Worm (Caenorhabditis elegans) whole organism, L3 larva: ENCODE data around the gene sre-21.

Source experiments
- R02D3.7 ChIP-seq: fragments of 150-350 bp; optimal IDR thresholded peaks from 2 replicates; lab custom pipeline; 2014; ENCODE audit warnings: missing biosample characterization, missing genetic modification characterization
- ama-1 ChIP-seq: fragments of 150-350 bp; optimal IDR thresholded peaks from 2 replicates; lab custom pipeline; 2018
- ceh-28 ChIP-seq: fragments of 150-350 bp; optimal IDR thresholded peaks from 2 replicates; lab custom pipeline; 2014; ENCODE audit warnings: missing biosample characterization, missing genetic modification reagents, missing genetic modification characterization
- ceh-82 ChIP-seq: fragments of 150-350 bp; optimal IDR thresholded peaks from 2 replicates; lab custom pipeline; 2014; ENCODE audit warnings: missing biosample characterization, missing genetic modification characterization
- daf-12 ChIP-seq: fragments of 150-350 bp; optimal IDR thresholded peaks from 2 replicates; lab custom pipeline; 2014; ENCODE audit warnings: missing biosample characterization, missing genetic modification reagents, missing genetic modification characterization
- egl-27 ChIP-seq: sonication (generic microtip); optimal IDR thresholded peaks from 4 replicates; lab custom pipeline; 2017; ENCODE audit warnings: missing biosample characterization, missing genetic modification reagents, missing genetic modification characterization
- egl-5 ChIP-seq: fragments of 150-350 bp; optimal IDR thresholded peaks from 2 replicates; lab custom pipeline; 2017; ENCODE audit warnings: missing biosample characterization, missing genetic modification reagents, missing genetic modification characterization, inconsistent platforms
- elt-2 ChIP-seq: sonication (generic microtip); optimal IDR thresholded peaks from 2 replicates; lab custom pipeline; 2016; ENCODE audit warnings: missing genetic modification reagents, mild to moderate bottlenecking, missing genetic modification characterization, missing compliant biosample characterization
- eor-1 ChIP-seq, 2 experiments: fragments of 150-350 bp; optimal IDR thresholded peaks; 2 replicates each; lab custom pipeline; 2014 to 2018; ENCODE audit warnings: missing biosample characterization in 2 of 2, missing genetic modification characterization in 2 of 2
- fkh-10 ChIP-seq: sonication (generic microtip); optimal IDR thresholded peaks from 2 replicates; lab custom pipeline; 2017; ENCODE audit warnings: missing biosample characterization, missing genetic modification reagents, missing genetic modification characterization
- fos-1 ChIP-seq: fragments of 150-350 bp; optimal IDR thresholded peaks from 2 replicates; lab custom pipeline; 2014; ENCODE audit warnings: missing biosample characterization, missing genetic modification characterization
- hmg-11 ChIP-seq: sonication (generic microtip); optimal IDR thresholded peaks from 2 replicates; lab custom pipeline; 2016; ENCODE audit warnings: missing genetic modification characterization, missing compliant biosample characterization
- jun-1 ChIP-seq: fragments of 150-350 bp; optimal IDR thresholded peaks from 2 replicates; lab custom pipeline; 2014; ENCODE audit warnings: missing biosample characterization, missing genetic modification reagents, missing genetic modification characterization
- lin-15B ChIP-seq: fragments of 150-350 bp; optimal IDR thresholded peaks from 2 replicates; lab custom pipeline; 2014; ENCODE audit warnings: missing biosample characterization, missing genetic modification characterization
- lin-39 ChIP-seq: fragments of 150-350 bp; optimal IDR thresholded peaks from 2 replicates; lab custom pipeline; 2018; ENCODE audit warnings: missing biosample characterization, missing genetic modification reagents, missing genetic modification characterization
- lsy-12 ChIP-seq: sonication (generic microtip); optimal IDR thresholded peaks from 2 replicates; lab custom pipeline; 2016; ENCODE audit warnings: mild to moderate bottlenecking, missing genetic modification characterization, missing compliant biosample characterization
- mml-1 ChIP-seq: fragments of 150-350 bp; sonication (generic microtip); optimal IDR thresholded peaks from 3 replicates; lab custom pipeline; 2014; ENCODE audit warnings: missing biosample characterization, missing genetic modification characterization
- nhr-11 ChIP-seq: fragments of 150-350 bp; optimal IDR thresholded peaks from 2 replicates; lab custom pipeline; 2014; ENCODE audit warnings: missing biosample characterization, missing genetic modification characterization
- nhr-12 ChIP-seq: fragments of 150-350 bp; optimal IDR thresholded peaks from 2 replicates; lab custom pipeline; 2014; ENCODE audit warnings: missing biosample characterization, missing genetic modification characterization
- nhr-23 ChIP-seq: fragments of 150-350 bp; optimal IDR thresholded peaks from 2 replicates; lab custom pipeline; 2014; ENCODE audit warnings: missing biosample characterization, missing genetic modification reagents, missing genetic modification characterization
- nhr-237 ChIP-seq: fragments of 150-350 bp; optimal IDR thresholded peaks from 2 replicates; lab custom pipeline; 2014; ENCODE audit warnings: missing biosample characterization, missing genetic modification characterization
- nhr-25 ChIP-seq: sonication (generic microtip); optimal IDR thresholded peaks from 2 replicates; lab custom pipeline; 2017; ENCODE audit warnings: missing biosample characterization, missing genetic modification characterization
- nhr-28 ChIP-seq: fragments of 150-350 bp; optimal IDR thresholded peaks from 2 replicates; lab custom pipeline; 2014; ENCODE audit warnings: missing biosample characterization, missing genetic modification characterization
- nhr-43 ChIP-seq: sonication (generic microtip); optimal IDR thresholded peaks from 2 replicates; lab custom pipeline; 2016; ENCODE audit warnings: mild to moderate bottlenecking, missing genetic modification characterization, missing compliant biosample characterization; ENCODE audit not compliant: poor library complexity, severe bottlenecking
- nhr-67 ChIP-seq: fragments of 150-350 bp; optimal IDR thresholded peaks from 2 replicates; lab custom pipeline; 2014; ENCODE audit warnings: missing biosample characterization, missing genetic modification characterization
- nhr-76 ChIP-seq: fragments of 150-350 bp; sonication (generic microtip); optimal IDR thresholded peaks from 5 replicates; lab custom pipeline; 2014; ENCODE audit warnings: missing biosample characterization, missing genetic modification characterization
- pha-4 ChIP-seq: fragments of 150-350 bp; optimal IDR thresholded peaks from 2 replicates; lab custom pipeline; 2014; ENCODE audit warnings: missing biosample characterization, missing genetic modification reagents, missing genetic modification characterization
- pqm-1 ChIP-seq: fragments of 150-350 bp; optimal IDR thresholded peaks from 2 replicates; lab custom pipeline; 2017; ENCODE audit warnings: missing biosample characterization, missing genetic modification characterization, inconsistent platforms
- sea-2 ChIP-seq: fragments of 150-350 bp; sonication (generic microtip); optimal IDR thresholded peaks from 4 replicates; lab custom pipeline; 2014; ENCODE audit warnings: missing biosample characterization, missing genetic modification reagents, missing genetic modification characterization
- unc-39 ChIP-seq: sonication (generic microtip); optimal IDR thresholded peaks from 4 replicates; lab custom pipeline; 2017; ENCODE audit warnings: missing biosample characterization, missing genetic modification characterization
- zag-1 ChIP-seq: fragments of 150-350 bp; optimal IDR thresholded peaks from 2 replicates; lab custom pipeline; 2014; ENCODE audit warnings: missing biosample characterization, missing genetic modification characterization
- ztf-11 ChIP-seq: fragments of 150-350 bp; optimal IDR thresholded peaks from 2 replicates; lab custom pipeline; 2014; ENCODE audit warnings: missing biosample characterization, missing genetic modification characterization

Gene sre-21

DNA sequence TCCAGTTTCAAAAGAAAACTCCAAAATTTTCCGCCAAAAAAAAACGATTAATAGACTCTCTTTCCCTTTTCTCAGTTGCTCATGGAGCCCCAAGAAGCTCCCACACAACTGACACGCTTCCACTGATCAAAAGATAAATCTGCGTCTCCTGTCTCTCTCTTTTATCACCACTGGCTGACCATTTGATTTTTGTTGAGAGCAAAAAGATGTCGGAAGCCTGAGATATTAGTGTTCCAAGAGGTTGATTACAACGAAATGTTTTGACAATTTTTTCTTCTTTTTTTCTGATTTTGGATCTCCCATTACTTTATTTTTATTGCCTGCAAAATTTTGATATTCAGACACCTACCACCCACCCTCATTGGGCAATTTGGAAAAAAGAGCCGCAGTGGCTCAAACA, 40.5 kb downstream of the sre-21 start, which contains the start of gene twk-42:
Gene twk-42 (minus strand): TSS at position 101 of the 400 bp plus-strand sequence.
- TF ChIP-seq nhr-11 (tag; lab: Kevin White, UChicago): no peak
- TF ChIP-seq hmg-11 (tag; lab: Kevin White, UChicago): no peak
- TF ChIP-seq nhr-12 (tag; lab: Kevin White, UChicago): no peak
- no peak for TF ChIP-seq nhr-67 (tag; lab: Kevin White, UChicago)
- TF ChIP-seq unc-39 (tag; lab: Kevin White, UChicago): no peak
- no peak for TF ChIP-seq sea-2
- TF ChIP-seq ceh-82 (tag; lab: Kevin White, UChicago): no peak
- no peak for TF ChIP-seq nhr-76 (tag; lab: Kevin White, UChicago)
- TF ChIP-seq fkh-10 (GFP tag; lab: Kevin White, UChicago): no peak
- TF ChIP-seq elt-2 (tag; lab: Kevin White, UChicago): no peak
- TF ChIP-seq nhr-43 (tag; lab: Kevin White, UChicago): no peak
- no peak for TF ChIP-seq nhr-25 (tag; lab: Kevin White, UChicago)

ce11 chrV:17728757-17729156, 44.3 kb downstream of the sre-21 start:
- TF ChIP-seq lin-39 (tag; lab: Kevin White, UChicago) (peak; percentile 51), nhr-11 (tag; lab: Kevin White, UChicago) (peak; percentile 58), pqm-1 (no peak), egl-5 (peak; percentile 57), nhr-76 (tag; lab: Kevin White, UChicago) (no peak)
- TF ChIP-seq, all 47 proteins: peak for 3

DNA sequence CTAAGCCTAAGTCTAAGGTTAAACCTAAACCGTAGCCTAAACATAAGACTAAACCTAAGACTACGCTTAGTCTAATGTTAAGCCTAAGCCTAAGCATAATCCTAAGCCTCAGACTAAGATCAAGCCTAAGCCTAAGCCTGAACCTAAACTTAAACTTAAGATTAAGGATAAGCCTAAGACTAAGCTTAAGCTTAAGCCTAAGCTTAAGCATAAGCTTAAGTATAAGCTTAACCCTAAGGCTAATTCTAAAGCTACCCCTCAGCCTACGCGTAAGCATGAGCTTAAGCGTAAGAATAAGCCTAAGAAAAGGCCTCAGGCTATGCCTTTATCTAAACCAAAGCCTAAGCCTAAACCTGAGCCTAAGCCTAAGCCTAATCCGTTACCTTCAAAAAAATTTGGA, 44.7 kb downstream of the sre-21 start:
- TF ChIP-seq elt-2 (tag; lab: Kevin White, UChicago) (no peak), lsy-12 (tag; lab: Kevin White, UChicago) (no peak), lin-15B (tag; lab: Kevin White, UChicago) (no peak)

- TF ChIP-seq eor-1 (tag; optimal IDR thresholded peaks at IDR 0.05; lab: Kevin White, UChicago) (no peak), egl-27 (tag; lab: Kevin White, UChicago) (no peak), ztf-11 (no peak), nhr-67 (tag; lab: Kevin White, UChicago) (no peak), pqm-1 (no peak), mml-1 (tag; lab: Kevin White, UChicago) (no peak), hmg-11 (tag; lab: Kevin White, UChicago) (no peak), jun-1 (tag; lab: Kevin White, UChicago) (no peak), zag-1 (no peak), sea-2 (no peak)
- TF ChIP-seq, all 47 proteins: peak for 0
Measured at ce11 chrV:17724704-17725103, 48.3 kb downstream of the sre-21 start, which contains the start of gene fat-5. TSS of gene fat-5 (plus strand) at chrV:17725004.

DNA sequence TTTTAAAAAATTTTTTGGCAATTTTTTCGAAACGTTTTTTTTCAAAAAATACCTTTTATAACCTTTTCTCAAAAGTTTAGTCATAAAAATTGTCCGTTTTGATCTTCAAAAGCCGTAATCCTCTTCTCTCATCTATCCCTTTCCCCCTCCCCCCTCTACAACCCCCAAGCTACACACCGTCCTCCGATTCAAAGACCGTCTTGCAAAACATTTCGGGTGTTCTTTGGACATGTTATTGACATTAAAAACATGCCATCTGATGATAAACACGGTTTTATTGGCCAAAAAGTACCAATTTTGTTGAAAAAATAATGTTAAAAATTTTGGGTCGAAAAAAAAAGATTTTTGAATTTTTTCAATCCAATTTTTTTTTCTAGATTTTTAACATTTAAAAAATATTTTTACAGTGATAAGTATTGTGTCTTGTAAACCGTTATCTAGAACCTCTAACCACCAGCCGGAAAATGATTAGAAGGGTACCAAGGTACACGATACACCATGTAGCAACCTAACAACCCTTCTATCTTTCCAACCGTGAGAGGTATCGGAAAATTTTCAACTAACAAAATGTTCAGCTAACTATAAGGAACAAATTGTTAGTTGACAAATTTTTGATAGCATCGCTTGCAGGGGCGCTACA, 49.7 kb downstream of the sre-21 start:
- TF ChIP-seq pqm-1: peak; percentile 58
- peak; percentile 52 for TF ChIP-seq elt-2 (tag; lab: Kevin White, UChicago)
- TF ChIP-seq nhr-23 (tag; lab: Kevin White, UChicago): peak; percentile 8
- TF ChIP-seq mml-1 (tag; lab: Kevin White, UChicago): no peak
- peak; percentile 20 for TF ChIP-seq pha-4
- TF ChIP-seq R02D3.7 (tag; lab: Kevin White, UChicago): no peak
- TF ChIP-seq, all 47 proteins: peak for 4

DNA sequence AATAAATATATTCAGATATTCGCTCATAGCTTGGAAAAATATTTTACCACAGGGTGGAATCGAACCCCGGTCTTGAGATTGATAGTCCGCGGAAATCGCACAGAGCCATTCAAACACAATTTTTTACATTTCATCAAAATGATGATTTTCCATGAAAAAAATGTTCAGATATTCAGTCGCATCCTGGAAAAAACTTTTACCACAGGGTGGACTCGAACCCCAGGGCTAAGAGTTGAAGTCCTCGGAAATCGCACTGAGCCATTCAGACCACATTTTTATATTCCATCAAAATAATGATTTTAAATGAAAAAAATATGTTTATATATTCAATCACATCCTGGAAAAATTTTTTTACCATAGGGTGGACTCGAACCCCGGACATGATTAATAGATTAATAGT, 50.5 kb downstream of the sre-21 start:
- no peak for TF ChIP-seq nhr-237
- TF ChIP-seq, all 47 proteins: peak for 0

DNA sequence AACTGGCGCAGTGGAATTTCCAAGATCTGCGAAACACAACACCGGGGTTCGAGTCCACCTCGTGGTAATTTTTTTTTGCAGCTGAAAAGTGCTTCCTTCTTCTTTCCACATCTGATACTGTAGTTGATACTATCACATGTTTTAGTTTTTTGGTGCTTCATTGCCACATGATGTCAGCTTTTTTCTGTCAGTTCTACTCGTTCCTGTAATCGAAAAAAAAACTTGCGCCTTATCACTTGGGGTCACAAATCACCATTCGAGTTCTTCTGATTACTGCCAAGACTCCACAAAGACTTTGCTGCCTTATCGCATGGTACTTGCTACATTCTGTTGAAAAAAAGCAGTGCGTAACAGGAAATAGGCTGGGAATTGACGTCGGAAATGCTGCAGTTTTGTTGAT, 51.3 kb downstream of the sre-21 start:
- TF ChIP-seq pqm-1 (peak; percentile 98), pha-4 (peak; percentile 47), ama-1 (lab: Kevin White, UChicago) (no peak), elt-2 (tag; lab: Kevin White, UChicago) (peak; percentile 99), fkh-10 (GFP tag; lab: Kevin White, UChicago) (no peak), ceh-28 (tag; lab: Kevin White, UChicago) (peak; percentile 19), nhr-28 (tag; lab: Kevin White, UChicago) (no peak), ceh-82 (tag; lab: Kevin White, UChicago) (no peak), jun-1 (tag; lab: Kevin White, UChicago) (peak; percentile 84), fos-1 (no peak), nhr-11 (tag; lab: Kevin White, UChicago) (no peak), egl-27 (tag; lab: Kevin White, UChicago) (peak; percentile 35), daf-12 (tag; lab: Kevin White, UChicago) (no peak)
